Worm (Caenorhabditis elegans) whole organism, young adult: ENCODE results near the gene F25H9.7.
"Not testable (repeated sequence)": the region's sequence is repeated elsewhere in the genome, so short reads cannot be mapped to it uniquely, and the experiment has no call there.

ENCODE experiments used
- F55B11.4 ChIP-seq: sonication (generic microtip); optimal IDR thresholded peaks from 2 replicates; lab custom pipeline; 2016; ENCODE audit warnings: missing compliant biosample characterization, missing genetic modification characterization, borderline replicate concordance; ENCODE audit not compliant: insufficient read depth
- Y53G8AR.9 ChIP-seq: fragments of 200-800 bp; sonication (Bioruptor generic); conservative IDR thresholded peaks from 2 replicates; pipeline ENCODE4 v1.3.6; 2022; ENCODE audit warnings: missing genetic modification reagents, missing genetic modification characterization, missing compliant biosample characterization

- TF ChIP-seq Y53G8AR.9 (GFP tag; lab: Robert Waterston, UW); F55B11.4 (tag; lab: Kevin White, UChicago): not testable (repeated sequence)
These were observed 41.3 kb downstream of the F25H9.7 start for ce11 chrV:13509504-13509903.
